Worm (Caenorhabditis elegans) whole organism, late embryonic: ENCODE data around the gene fbxc-32.

Source experiments
- ahr-1 ChIP-seq: sonication (generic microtip); optimal IDR thresholded peaks from 2 replicates; lab custom pipeline; 2016; ENCODE audit warnings: missing genetic modification characterization, missing compliant biosample characterization
- ama-1 ChIP-seq: fragments of 150-350 bp; optimal IDR thresholded peaks from 2 replicates; lab custom pipeline; 2014
- ceh-22 ChIP-seq: sonication (generic microtip); optimal IDR thresholded peaks from 2 replicates; lab custom pipeline; 2017; ENCODE audit warnings: missing biosample characterization, missing genetic modification characterization
- ceh-6 ChIP-seq: fragments of 200-800 bp; sonication (Bioruptor generic); optimal IDR thresholded peaks from 2 replicates; lab custom pipeline; 2018; ENCODE audit warnings: mild to moderate bottlenecking, missing genetic modification characterization, missing compliant biosample characterization
- elt-2 ChIP-seq: sonication (generic microtip); optimal IDR thresholded peaks from 2 replicates; lab custom pipeline; 2016; ENCODE audit warnings: missing genetic modification reagents, missing genetic modification characterization, missing compliant biosample characterization
- elt-4 ChIP-seq: sonication (generic microtip); optimal IDR thresholded peaks from 2 replicates; lab custom pipeline; 2016; ENCODE audit warnings: missing genetic modification characterization, missing compliant biosample characterization
- eyg-1 ChIP-seq: sonication (generic microtip); optimal IDR thresholded peaks from 2 replicates; lab custom pipeline; 2016; ENCODE audit warnings: missing genotype, missing genetic modification characterization, missing compliant biosample characterization
- nfya-1 ChIP-seq: sonication (generic microtip); optimal IDR thresholded peaks from 2 replicates; lab custom pipeline; 2017; ENCODE audit warnings: missing genetic modification characterization, mild to moderate bottlenecking, missing compliant biosample characterization, antibody characterized with exemption, moderate library complexity
- nhr-11 ChIP-seq: fragments of 150-350 bp; optimal IDR thresholded peaks from 2 replicates; lab custom pipeline; 2014; ENCODE audit warnings: missing biosample characterization, missing genetic modification characterization
- pag-3 ChIP-seq: sonication (generic microtip); optimal IDR thresholded peaks from 2 replicates; lab custom pipeline; 2016; ENCODE audit warnings: missing compliant biosample characterization, missing genetic modification characterization, borderline replicate concordance
- pax-1 ChIP-seq: fragments of 150-350 bp; optimal IDR thresholded peaks from 2 replicates; lab custom pipeline; 2014; ENCODE audit warnings: missing biosample characterization, missing genetic modification characterization
- pha-4 ChIP-seq: fragments of 150-350 bp; optimal IDR thresholded peaks from 2 replicates; lab custom pipeline; 2018; ENCODE audit warnings: missing biosample characterization, missing genetic modification reagents, missing genetic modification characterization
- pqm-1 ChIP-seq: sonication (generic microtip); optimal IDR thresholded peaks from 2 replicates; lab custom pipeline; 2016; ENCODE audit warnings: missing genetic modification characterization, missing compliant biosample characterization
- ttx-3 ChIP-seq: sonication (generic microtip); optimal IDR thresholded peaks from 2 replicates; lab custom pipeline; 2016; ENCODE audit warnings: missing genetic modification reagents, missing genetic modification characterization, missing compliant biosample characterization

DNA sequence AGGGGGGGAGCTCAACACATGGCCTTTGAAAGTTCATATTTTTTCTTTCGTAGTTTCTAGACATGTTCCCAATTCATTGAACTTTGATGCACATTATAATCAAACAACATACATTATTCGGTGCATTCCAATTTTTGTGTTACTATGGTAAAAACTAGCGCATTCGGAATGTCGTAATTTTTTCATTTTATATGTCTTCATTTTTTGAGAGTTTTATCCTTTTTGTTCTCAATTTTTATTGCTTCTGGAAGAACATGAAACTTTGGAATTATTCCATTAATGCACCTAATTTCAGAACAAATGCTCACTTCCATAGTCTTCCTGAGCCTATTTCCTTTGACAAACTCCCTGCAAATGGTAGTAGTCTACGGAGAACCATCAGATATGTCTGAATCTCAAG is 46.4 kb downstream of the fbxc-32 start, which contains the start of gene T07D3.2:
- TF ChIP-seq ceh-6 (GFP tag; lab: Kevin White, UChicago): no peak
- TF ChIP-seq pax-1 (tag; lab: Kevin White, UChicago): no peak
- no peak for TF ChIP-seq elt-2 (tag; lab: Kevin White, UChicago)
- TF ChIP-seq eyg-1 (tag; lab: Kevin White, UChicago): no peak
- no peak for TF ChIP-seq ama-1 (lab: Kevin White, UChicago)
- no peak for TF ChIP-seq pqm-1 (tag; lab: Kevin White, UChicago)
- TF ChIP-seq ahr-1 (tag; lab: Kevin White, UChicago): no peak
- no peak for TF ChIP-seq nfya-1 (tag; lab: Kevin White, UChicago)
- no peak for TF ChIP-seq ttx-3 (tag; lab: Kevin White, UChicago)
- no peak for TF ChIP-seq ceh-22
- TF ChIP-seq nhr-11 (tag; lab: Kevin White, UChicago): no peak
- TF ChIP-seq pha-4 (tag; lab: Kevin White, UChicago): no peak
- no peak for TF ChIP-seq pag-3
- TF ChIP-seq elt-4 (tag; lab: Kevin White, UChicago): no peak
